Worm (Caenorhabditis elegans) whole organism, young adult: ENCODE measurements around the gene Y111B2A.12.

Experiments used
- B0035.1 ChIP-seq: sonication (generic microtip); optimal IDR thresholded peaks from 2 replicates; lab custom pipeline; 2016; ENCODE audit warnings: missing genetic modification characterization, mild to moderate bottlenecking, missing compliant biosample characterization, missing genotype, missing genetic modification reagents
- B0261.1 ChIP-seq: sonication (generic microtip); optimal IDR thresholded peaks from 2 replicates; lab custom pipeline; 2016; ENCODE audit warnings: mild to moderate bottlenecking, missing genetic modification characterization, moderate library complexity, missing compliant biosample characterization
- B0336.3 ChIP-seq: fragments of 200-800 bp; sonication (Bioruptor generic); IDR thresholded peaks from 2 replicates; pipeline ENCODE4 v1.3.6; 2022; ENCODE audit warnings: missing genetic modification characterization, missing compliant biosample characterization
- C17E4.6 ChIP-seq: fragments of 200-800 bp; sonication (Bioruptor generic); IDR thresholded peaks from 2 replicates; pipeline ENCODE4 v1.3.6; 2022; ENCODE audit warnings: missing genetic modification reagents, missing genetic modification characterization, missing compliant biosample characterization
- F22D6.2 ChIP-seq: sonication (generic microtip); optimal IDR thresholded peaks from 2 replicates; lab custom pipeline; 2016; ENCODE audit warnings: mild to moderate bottlenecking, missing genetic modification characterization, missing compliant biosample characterization
- F33H1.4 ChIP-seq: fragments of 200-800 bp; sonication (Bioruptor generic); IDR thresholded peaks from 2 replicates; pipeline ENCODE4 v1.3.6; 2022; ENCODE audit warnings: missing genetic modification reagents, missing genetic modification characterization, missing compliant biosample characterization
- F37B4.10 ChIP-seq: fragments of 200-800 bp; sonication (Bioruptor generic); IDR thresholded peaks from 2 replicates; pipeline ENCODE4 v1.3.6; 2022; ENCODE audit warnings: missing genetic modification characterization, missing compliant biosample characterization
- F39B2.1 ChIP-seq: fragments of 200-800 bp; sonication (Bioruptor generic); IDR thresholded peaks from 2 replicates; pipeline ENCODE4 v1.3.6; 2022; ENCODE audit warnings: missing genetic modification reagents, missing genetic modification characterization, missing compliant biosample characterization
- F57A8.1 ChIP-seq: fragments of 200-800 bp; sonication (Bioruptor generic); optimal IDR thresholded peaks from 2 replicates; lab custom pipeline; 2018; ENCODE audit warnings: mild to moderate bottlenecking, missing genetic modification characterization, moderate library complexity, missing compliant biosample characterization
- K12H6.12 ChIP-seq: fragments of 200-800 bp; sonication (Bioruptor generic); optimal IDR thresholded peaks from 2 replicates; lab custom pipeline; 2018; ENCODE audit warnings: mild to moderate bottlenecking, missing genetic modification characterization, missing compliant biosample characterization
- T07F8.4 ChIP-seq: sonication (generic microtip); optimal IDR thresholded peaks from 2 replicates; lab custom pipeline; 2016; ENCODE audit warnings: mild to moderate bottlenecking, missing genetic modification characterization, moderate library complexity, missing compliant biosample characterization
- Y79H2A.3 ChIP-seq: fragments of 200-800 bp; sonication (Bioruptor generic); conservative IDR thresholded peaks from 2 replicates; pipeline ENCODE4 v1.3.6; 2022; ENCODE audit warnings: missing genetic modification reagents, missing genetic modification characterization, missing compliant biosample characterization
- Y95B8A.8 ChIP-seq: fragments of 200-800 bp; sonication (Bioruptor generic); IDR thresholded peaks from 2 replicates; pipeline ENCODE4 v1.3.6; 2022; ENCODE audit warnings: missing genetic modification reagents, missing genetic modification characterization, missing compliant biosample characterization
- ZK185.1 ChIP-seq: sonication (generic microtip); optimal IDR thresholded peaks from 2 replicates; lab custom pipeline; 2016; ENCODE audit warnings: mild to moderate bottlenecking, missing genetic modification characterization, missing compliant biosample characterization; ENCODE audit not compliant: poor library complexity, severe bottlenecking
- akir-1 ChIP-seq: fragments of 200-800 bp; sonication (Bioruptor generic); optimal IDR thresholded peaks from 2 replicates; lab custom pipeline; 2018; ENCODE audit warnings: mild to moderate bottlenecking, missing genetic modification characterization, moderate library complexity, missing compliant biosample characterization
- ama-1 ChIP-seq, 3 experiments: fragments of 150-350 bp in 1 of 3; sonication (generic microtip) in 2 of 3; optimal IDR thresholded peaks; 2 replicates each; lab custom pipeline; 2014 to 2018; ENCODE audit warnings: missing biosample characterization in 2 of 3, missing genetic modification characterization in 2 of 3, missing genetic modification reagents in 2 of 3
- cebp-1 ChIP-seq, 2 experiments: fragments of 200-800 bp in 1 of 2; sonication (Bioruptor generic) in 1 of 2; sonication (generic microtip) in 1 of 2; IDR thresholded peaks in 1 of 2; optimal IDR thresholded peaks in 1 of 2; 2 replicates each; pipeline versions ENCODE4 v1.3.6 to Lab custom; 2017 to 2022; ENCODE audit warnings: missing compliant biosample characterization in 2 of 2, missing genetic modification characterization in 2 of 2, mild to moderate bottlenecking in 1 of 2, missing genetic modification reagents in 1 of 2, moderate library complexity in 1 of 2
- cebp-2 ChIP-seq: fragments of 200-800 bp; sonication (Bioruptor generic); IDR thresholded peaks from 2 replicates; pipeline ENCODE4 v1.3.6; 2022; ENCODE audit warnings: missing genetic modification characterization, missing compliant biosample characterization
- ceh-27 ChIP-seq: fragments of 200-800 bp; sonication (Bioruptor generic); optimal IDR thresholded peaks from 2 replicates; lab custom pipeline; 2018; ENCODE audit warnings: mild to moderate bottlenecking, missing genetic modification characterization, moderate library complexity, missing compliant biosample characterization
- dox-1 ChIP-seq: fragments of 200-800 bp; sonication (Bioruptor generic); IDR thresholded peaks from 2 replicates; pipeline ENCODE4 v1.3.6; 2022; ENCODE audit warnings: missing genetic modification reagents, missing genetic modification characterization, missing compliant biosample characterization
- dpl-1 ChIP-seq: fragments of 150-350 bp; optimal IDR thresholded peaks from 2 replicates; lab custom pipeline; 2014; ENCODE audit warnings: missing biosample characterization, missing genetic modification reagents, missing genetic modification characterization
- egl-44 ChIP-seq: fragments of 200-800 bp; sonication (Bioruptor generic); IDR thresholded peaks from 2 replicates; pipeline ENCODE4 v1.3.6; 2022; ENCODE audit warnings: missing genetic modification reagents, missing genetic modification characterization, missing compliant biosample characterization
- fkh-3 ChIP-seq: sonication (generic microtip); optimal IDR thresholded peaks from 2 replicates; lab custom pipeline; 2016; ENCODE audit warnings: mild to moderate bottlenecking, missing genetic modification characterization, missing compliant biosample characterization
- hlh-26 ChIP-seq: fragments of 200-800 bp; sonication (Bioruptor generic); conservative IDR thresholded peaks from 2 replicates; pipeline ENCODE4 v1.3.6; 2022; ENCODE audit warnings: missing genetic modification reagents, missing genetic modification characterization, missing compliant biosample characterization
- let-526 ChIP-seq: fragments of 200-800 bp; sonication (Bioruptor generic); IDR thresholded peaks from 2 replicates; pipeline ENCODE4 v1.3.6; 2022; ENCODE audit warnings: missing genetic modification reagents, missing genetic modification characterization, missing compliant biosample characterization
- lin-35 ChIP-seq, 3 experiments: fragments of 150-350 bp in 2 of 3; sonication (generic microtip) in 1 of 3; optimal IDR thresholded peaks; 2 replicates each; lab custom pipeline; 2014 to 2018; ENCODE audit warnings: missing biosample characterization in 3 of 3, missing genetic modification characterization in 3 of 3, missing genetic modification reagents in 3 of 3
- lin-40 ChIP-seq: sonication (generic microtip); optimal IDR thresholded peaks from 2 replicates; lab custom pipeline; 2016; ENCODE audit warnings: missing genetic modification characterization, mild to moderate bottlenecking, missing compliant biosample characterization, missing genotype, missing genetic modification reagents
- lir-1 ChIP-seq: fragments of 200-800 bp; sonication (Bioruptor generic); conservative IDR thresholded peaks from 2 replicates; pipeline ENCODE4 v1.3.6; 2022; ENCODE audit warnings: missing genetic modification reagents, missing genetic modification characterization, missing compliant biosample characterization
- madf-3 ChIP-seq: fragments of 200-800 bp; sonication (Bioruptor generic); IDR thresholded peaks from 2 replicates; pipeline ENCODE4 v1.3.6; 2022; ENCODE audit warnings: missing genetic modification reagents, missing genetic modification characterization, missing compliant biosample characterization
- mes-4 ChIP-seq: sonication (generic microtip); optimal IDR thresholded peaks from 2 replicates; lab custom pipeline; 2016; ENCODE audit warnings: missing genotype, missing genetic modification characterization, missing compliant biosample characterization
- nfyb-1 ChIP-seq: fragments of 200-800 bp; sonication (Bioruptor generic); IDR thresholded peaks from 2 replicates; pipeline ENCODE4 v1.3.6; 2022; ENCODE audit warnings: missing genetic modification reagents, missing genetic modification characterization, missing compliant biosample characterization
- nhr-120 ChIP-seq: fragments of 200-800 bp; sonication (Bioruptor generic); IDR thresholded peaks from 2 replicates; pipeline ENCODE4 v1.3.6; 2022; ENCODE audit warnings: missing genetic modification characterization, missing compliant biosample characterization
- pha-4 ChIP-seq: fragments of 150-350 bp; sonication (generic microtip); optimal IDR thresholded peaks from 2 replicates; lab custom pipeline; 2014; ENCODE audit warnings: missing biosample characterization, missing genetic modification reagents, missing genetic modification characterization
- repo-1 ChIP-seq: sonication (generic microtip); optimal IDR thresholded peaks from 2 replicates; lab custom pipeline; 2017; ENCODE audit warnings: mild to moderate bottlenecking, missing genetic modification characterization, missing compliant biosample characterization
- snpc-1.3 ChIP-seq: sonication (generic microtip); optimal IDR thresholded peaks from 2 replicates; lab custom pipeline; 2017; ENCODE audit warnings: missing genetic modification characterization, mild to moderate bottlenecking, missing compliant biosample characterization, antibody characterized with exemption, moderate library complexity, missing genotype, missing genetic modification reagents; ENCODE audit not compliant: insufficient read depth
- snpc-3.4 ChIP-seq: sonication (generic microtip); optimal IDR thresholded peaks from 2 replicates; lab custom pipeline; 2017; ENCODE audit warnings: missing genetic modification characterization, mild to moderate bottlenecking, missing compliant biosample characterization, antibody characterized with exemption, moderate library complexity, missing genotype, missing genetic modification reagents
- snpc-4 ChIP-seq, 5 experiments: fragments of 150-350 bp in 1 of 5; sonication (generic microtip) in 4 of 5; optimal IDR thresholded peaks; 2 replicates each; lab custom pipeline; 2014 to 2018; ENCODE audit warnings: missing genetic modification characterization in 5 of 5, missing biosample characterization in 3 of 5, antibody characterized with exemption in 2 of 5, mild to moderate bottlenecking in 2 of 5, missing compliant biosample characterization in 2 of 5, missing genotype in 2 of 5, moderate library complexity in 2 of 5, missing genetic modification reagents in 1 of 5
- sptf-2 ChIP-seq: fragments of 200-800 bp; sonication (Bioruptor generic); optimal IDR thresholded peaks from 2 replicates; lab custom pipeline; 2018; ENCODE audit warnings: mild to moderate bottlenecking, missing genetic modification characterization, missing compliant biosample characterization
- tlf-1 ChIP-seq: fragments of 200-800 bp; sonication (Bioruptor generic); optimal IDR thresholded peaks from 2 replicates; lab custom pipeline; 2018; ENCODE audit warnings: mild to moderate bottlenecking, missing genetic modification characterization, missing compliant biosample characterization
- unc-130 ChIP-seq: sonication (generic microtip); optimal IDR thresholded peaks from 2 replicates; lab custom pipeline; 2016; ENCODE audit warnings: missing genetic modification reagents, missing genetic modification characterization, missing compliant biosample characterization
- unc-62 ChIP-seq: fragments of 150-350 bp; optimal IDR thresholded peaks from 2 replicates; lab custom pipeline; 2014; ENCODE audit warnings: missing biosample characterization, missing genetic modification reagents, missing genetic modification characterization
- ztf-22 ChIP-seq: fragments of 200-800 bp; sonication (Bioruptor generic); optimal IDR thresholded peaks from 2 replicates; lab custom pipeline; 2018; ENCODE audit warnings: mild to moderate bottlenecking, missing genetic modification characterization, moderate library complexity, missing compliant biosample characterization
- ztf-28 ChIP-seq: fragments of 200-800 bp; sonication (Bioruptor generic); IDR thresholded peaks from 2 replicates; pipeline ENCODE4 v1.3.6; 2022; ENCODE audit warnings: missing genetic modification reagents, missing genetic modification characterization, missing compliant biosample characterization
- ztf-6 ChIP-seq: fragments of 200-800 bp; sonication (Bioruptor generic); IDR thresholded peaks from 2 replicates; pipeline ENCODE4 v1.3.6; 2022; ENCODE audit warnings: missing genetic modification reagents, missing genetic modification characterization, missing compliant biosample characterization

Gene Y111B2A.12

DNA sequence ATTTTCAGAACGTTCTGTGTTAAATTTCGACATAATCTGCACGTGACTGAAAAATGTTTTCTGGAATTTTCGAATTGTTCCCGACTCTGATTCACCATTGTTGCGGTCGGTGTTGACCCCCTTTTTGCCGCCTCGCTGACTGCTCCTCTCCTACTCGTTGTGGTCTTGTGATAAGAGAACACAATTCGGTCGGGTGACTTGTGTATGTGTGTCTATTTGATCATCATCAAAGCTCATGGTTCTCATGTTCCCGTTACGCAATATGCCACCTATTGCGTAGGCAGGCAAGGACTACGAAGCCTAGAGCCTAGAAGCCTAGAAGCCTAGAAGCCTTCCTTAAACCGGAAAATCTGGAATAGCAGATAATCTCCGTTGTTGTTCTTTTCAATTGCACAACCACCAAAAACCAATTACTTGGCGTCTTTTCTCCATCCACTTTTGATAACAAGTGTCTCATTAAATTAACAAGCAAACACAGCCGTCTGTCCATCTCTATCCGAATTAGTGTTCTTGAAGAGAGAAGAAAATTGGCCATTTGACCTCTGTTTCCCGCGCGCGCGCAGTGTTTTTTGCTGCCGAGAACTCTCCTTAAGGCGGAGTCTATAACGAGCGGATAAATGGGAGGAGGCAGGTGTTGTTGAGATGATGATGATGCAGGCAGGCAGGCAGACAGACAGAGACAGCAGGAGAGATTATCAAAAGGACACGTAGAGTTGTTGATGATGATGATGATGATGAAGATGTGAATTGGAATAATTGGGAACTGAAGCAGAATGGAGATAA is 5.8 kb downstream of the Y111B2A.12 start (continued):
- TF ChIP-seq K12H6.12 (tag; lab: Kevin White, UChicago) (peak; percentile 69), B0035.1 (tag; lab: Kevin White, UChicago) (peak; percentile 38), cebp-2 (GFP tag; lab: Robert Waterston, UW) (no peak), T07F8.4 (no peak), hlh-26 (no peak), fkh-3 (no peak), cebp-1 (GFP tag; IDR thresholded peaks at IDR 0.05; lab: Robert Waterston, UW) (peak; percentile 95), cebp-1 (tag; optimal IDR thresholded peaks at IDR 0.05; lab: Kevin White, UChicago) (peak; percentile 97), madf-3 (GFP tag; lab: Robert Waterston, UW) (peak; percentile 63; the same call in 1 of the 2 replicates), lin-35 (GFP tag; optimal IDR thresholded peaks at IDR 0.05; lab: Kevin White, UChicago) (no peak), repo-1 (tag; lab: Kevin White, UChicago) (peak; percentile 21), ztf-6 (GFP tag; lab: Robert Waterston, UW) (no peak), B0336.3 (peak; percentile 90), nfyb-1 (peak; percentile 71; the same call in 1 of the 2 replicates), mes-4 (tag; lab: Kevin White, UChicago) (no peak), ama-1 (optimal IDR thresholded peaks at IDR 0.05; lab: Kevin White, UChicago) (peak; percentile 78), ama-1 (GFP tag; optimal IDR thresholded peaks at IDR 0.05; lab: Kevin White, UChicago) (no peak), F37B4.10 (GFP tag; lab: Robert Waterston, UW) (no peak), akir-1 (GFP tag; lab: Kevin White, UChicago) (no peak), dox-1 (GFP tag; lab: Robert Waterston, UW) (peak; percentile 64), pha-4 (tag; lab: Kevin White, UChicago) (peak; percentile 4), ZK185.1 (tag; lab: Kevin White, UChicago) (peak; percentile 7), C17E4.6 (GFP tag; lab: Robert Waterston, UW) (no peak), dpl-1 (GFP tag; lab: Kevin White, UChicago) (no peak), ceh-27 (GFP tag; lab: Kevin White, UChicago) (no peak), F33H1.4 (GFP tag; lab: Robert Waterston, UW) (no peak), sptf-2 (GFP tag; lab: Kevin White, UChicago) (no peak), snpc-1.3 (tag; lab: Kevin White, UChicago) (no peak), ztf-22 (GFP tag; lab: Kevin White, UChicago) (no peak), let-526 (GFP tag; lab: Robert Waterston, UW) (0 out of 2 replicates have a peak, but pooled peaks have one; percentile 45), lin-40 (tag; lab: Kevin White, UChicago) (peak; percentile 31), F39B2.1 (GFP tag; lab: Robert Waterston, UW) (no peak; the same call in 1 of the 2 replicates), unc-130 (no peak), F22D6.2 (tag; lab: Kevin White, UChicago) (no peak), lir-1 (GFP tag; lab: Robert Waterston, UW) (0 out of 2 replicates have a peak, but pooled peaks have one; percentile 44), tlf-1 (GFP tag; lab: Kevin White, UChicago) (peak; percentile 45), Y95B8A.8 (GFP tag; lab: Robert Waterston, UW) (0 out of 2 replicates have a peak, but pooled peaks have one; percentile 46), Y79H2A.3 (0 out of 2 replicates have a peak, but pooled peaks have one; percentile 44), snpc-4 (GFP tag; optimal IDR thresholded peaks at IDR 0.05; lab: Kevin White, UChicago) (no peak), snpc-4 (tag; optimal IDR thresholded peaks at IDR 0.05; lab: Kevin White, UChicago) (peak in 3 of 4 experiments; percentile 5 to 35 (median 11)), nhr-120 (GFP tag; lab: Robert Waterston, UW) (no peak), egl-44 (GFP tag; lab: Robert Waterston, UW) (peak; percentile 60; the same call in 1 of the 2 replicates), F57A8.1 (GFP tag; lab: Kevin White, UChicago) (no peak), snpc-3.4 (no peak), B0261.1 (tag; lab: Kevin White, UChicago) (no peak), unc-62 (GFP tag; lab: Kevin White, UChicago) (no peak), ztf-28 (GFP tag; lab: Robert Waterston, UW) (no peak)
